Fruit fly (Drosophila melanogaster): ENCODE results near the gene CG42709.

CG42709 gene

dm6 chr3L:12749567-12750535, 40.1 kb upstream of the CG42709 start, which contains the start of the genes Klc and CG10984 (continued):
- TF ChIP-seq Scr (GFP tag; IDR thresholded peaks at IDR 0.05; ENCODE audit: partially characterized antibody): no peak
- TF ChIP-seq CG11723 (GFP tag; optimal IDR thresholded peaks at IDR 0.05): no peak
- no peak for TF ChIP-seq tap (tag; optimal IDR thresholded peaks at IDR 0.05)
- TF ChIP-seq CG14710 (tag; optimal IDR thresholded peaks at IDR 0.05): peak; percentile 71
- no peak for TF ChIP-seq Awh (GFP tag; IDR thresholded peaks at IDR 0.05)
- TF ChIP-seq HmgZ (tag; optimal IDR thresholded peaks at IDR 0.05): peak; percentile 10
- TF ChIP-seq Kr (GFP tag; optimal IDR thresholded peaks at IDR 0.05): no peak
- TF ChIP-seq CG8765 (GFP tag; IDR thresholded peaks at IDR 0.05): no peak
- no peak for TF ChIP-seq CG6765 (GFP tag; optimal IDR thresholded peaks at IDR 0.05)
- no peak for TF ChIP-seq Optix (GFP tag; IDR thresholded peaks at IDR 0.05)
- TF ChIP-seq ase (GFP tag; IDR thresholded peaks at IDR 0.05): no peak
- TF ChIP-seq twi (tag; optimal IDR thresholded peaks at IDR 0.05): no peak
- peak; percentile 37 for TF ChIP-seq az2 (GFP tag; optimal IDR thresholded peaks at IDR 0.05)
- no peak for TF ChIP-seq scrt (GFP tag; optimal IDR thresholded peaks at IDR 0.05)
- no peak for TF ChIP-seq CG9215 (GFP tag; IDR thresholded peaks at IDR 0.05)
- TF ChIP-seq Oaz (GFP tag; IDR thresholded peaks at IDR 0.05): peak; percentile 45; the same call in 1 of the 2 replicates
- TF ChIP-seq ssp (GFP tag; IDR thresholded peaks at IDR 0.05): no peak; the same call in 1 of the 2 replicates
- peak in 1 of 2 experiments; percentile 36 for TF ChIP-seq Hr51 (GFP tag; optimal IDR thresholded peaks at IDR 0.05)
- no peak for TF ChIP-seq amos (GFP tag; IDR thresholded peaks at IDR 0.05; ENCODE audit: partially characterized antibody)
- peak; percentile 90 for TF ChIP-seq pfk (GFP tag; optimal IDR thresholded peaks at IDR 0.05)
- peak; percentile 27 for TF ChIP-seq CG10209 (GFP tag; optimal IDR thresholded peaks at IDR 0.05)
- no peak for TF ChIP-seq CG10543 (GFP tag; optimal IDR thresholded peaks at IDR 0.05)
- no peak for TF ChIP-seq CG9817 (tag; optimal IDR thresholded peaks at IDR 0.05)
- peak; percentile 30 for TF ChIP-seq lbe (GFP tag; optimal IDR thresholded peaks at IDR 0.05)
- TF ChIP-seq CG15073 (GFP tag; optimal IDR thresholded peaks at IDR 0.05): no peak
- peak; percentile 9 for TF ChIP-seq Dp (GFP tag; optimal IDR thresholded peaks at IDR 0.05)
- no peak for TF ChIP-seq HLHmδ (GFP tag; optimal IDR thresholded peaks at IDR 0.05)
- TF ChIP-seq ham (GFP tag; IDR thresholded peaks at IDR 0.05): no peak
- peak; percentile 51; the same call in 1 of the 2 replicates for TF ChIP-seq CG1024 (GFP tag; IDR thresholded peaks at IDR 0.05)
- TF ChIP-seq Opbp (GFP tag; IDR thresholded peaks at IDR 0.05; ENCODE audit: partially characterized antibody): 0 out of 3 replicates have a peak, but pooled peaks have one; percentile 4
- no peak for TF ChIP-seq wek (GFP tag; optimal IDR thresholded peaks at IDR 0.05)
- TF ChIP-seq CG11560 (tag; IDR thresholded peaks at IDR 0.05): no peak
- peak; percentile 46 for TF ChIP-seq ems (GFP tag; optimal IDR thresholded peaks at IDR 0.05)
- no peak for TF ChIP-seq CG8089 (GFP tag; optimal IDR thresholded peaks at IDR 0.05)
- peak; percentile 39 for TF ChIP-seq CG1602 (GFP tag; optimal IDR thresholded peaks at IDR 0.05)
- TF ChIP-seq CG7271 (tag; optimal IDR thresholded peaks at IDR 0.05): no peak
- TF ChIP-seq CG6254 (GFP tag; optimal IDR thresholded peaks at IDR 0.05): no peak
- TF ChIP-seq ttk (GFP tag; IDR thresholded peaks at IDR 0.05): no peak; the same call in 1 of the 2 replicates
- no peak for TF ChIP-seq pros (GFP tag; optimal IDR thresholded peaks at IDR 0.05)
- no peak for TF ChIP-seq hb (GFP tag; IDR thresholded peaks at IDR 0.05; ENCODE audit: partially characterized antibody)
- peak; percentile 45 for TF ChIP-seq NK7.1 (GFP tag; optimal IDR thresholded peaks at IDR 0.05)
- TF ChIP-seq CG15269 (tag; optimal IDR thresholded peaks at IDR 0.05): no peak
- TF ChIP-seq ac (GFP tag; optimal IDR thresholded peaks at IDR 0.05): no peak
- TF ChIP-seq mam (GFP tag; optimal IDR thresholded peaks at IDR 0.05): peak; percentile 63
- TF ChIP-seq CG12299 (tag; optimal IDR thresholded peaks at IDR 0.05): peak; percentile 2
- no peak for TF ChIP-seq HmgD (GFP tag; optimal IDR thresholded peaks at IDR 0.05)
- no peak for TF ChIP-seq prd (optimal IDR thresholded peaks at IDR 0.05)
- no peak; the same call in 1 of the 3 replicates for TF ChIP-seq prd (GFP tag; IDR thresholded peaks at IDR 0.05)
